Worm (Caenorhabditis elegans) whole organism, late embryonic: ENCODE data around the gene nas-15.

ENCODE experiments used
- C08G9.2 ChIP-seq: sonication (generic microtip); optimal IDR thresholded peaks from 2 replicates; lab custom pipeline; 2016; ENCODE audit warnings: mild to moderate bottlenecking, missing genetic modification characterization, moderate library complexity, missing compliant biosample characterization
- C38D4.7 ChIP-seq: fragments of 200-800 bp; sonication (Bioruptor generic); optimal IDR thresholded peaks from 2 replicates; lab custom pipeline; 2018; ENCODE audit warnings: mild to moderate bottlenecking, missing genetic modification characterization, moderate library complexity, missing compliant biosample characterization
- F13H6.1 ChIP-seq: sonication (generic microtip); optimal IDR thresholded peaks from 2 replicates; lab custom pipeline; 2016; ENCODE audit warnings: missing genetic modification characterization, missing compliant biosample characterization
- T23F11.4 ChIP-seq: fragments of 200-800 bp; sonication (Bioruptor generic); optimal IDR thresholded peaks from 2 replicates; lab custom pipeline; 2018; ENCODE audit warnings: mild to moderate bottlenecking, missing genetic modification characterization, missing compliant biosample characterization
- ahr-1 ChIP-seq: sonication (generic microtip); optimal IDR thresholded peaks from 2 replicates; lab custom pipeline; 2016; ENCODE audit warnings: missing genetic modification characterization, missing compliant biosample characterization
- ama-1 ChIP-seq: fragments of 150-350 bp; optimal IDR thresholded peaks from 2 replicates; lab custom pipeline; 2014
- ceh-18 ChIP-seq: sonication (generic microtip); optimal IDR thresholded peaks from 2 replicates; lab custom pipeline; 2016; ENCODE audit warnings: missing genetic modification characterization, missing compliant biosample characterization
- ceh-19 ChIP-seq: fragments of 200-800 bp; sonication (Bioruptor generic); optimal IDR thresholded peaks from 2 replicates; lab custom pipeline; 2018; ENCODE audit warnings: mild to moderate bottlenecking, missing genetic modification characterization, missing compliant biosample characterization
- ceh-22 ChIP-seq: sonication (generic microtip); optimal IDR thresholded peaks from 2 replicates; lab custom pipeline; 2017; ENCODE audit warnings: missing biosample characterization, missing genetic modification characterization
- ceh-24 ChIP-seq: sonication (generic microtip); optimal IDR thresholded peaks from 2 replicates; lab custom pipeline; 2016; ENCODE audit warnings: mild to moderate bottlenecking, missing genetic modification characterization, missing compliant biosample characterization
- ceh-30 ChIP-seq: fragments of 150-350 bp; optimal IDR thresholded peaks from 2 replicates; lab custom pipeline; 2014; ENCODE audit warnings: missing biosample characterization, missing genetic modification characterization
- ceh-34 ChIP-seq: sonication (generic microtip); optimal IDR thresholded peaks from 2 replicates; lab custom pipeline; 2016; ENCODE audit warnings: mild to moderate bottlenecking, missing genetic modification characterization, missing compliant biosample characterization
- ceh-6 ChIP-seq: fragments of 200-800 bp; sonication (Bioruptor generic); optimal IDR thresholded peaks from 2 replicates; lab custom pipeline; 2018; ENCODE audit warnings: mild to moderate bottlenecking, missing genetic modification characterization, missing compliant biosample characterization
- dmd-4 ChIP-seq: sonication (generic microtip); optimal IDR thresholded peaks from 2 replicates; lab custom pipeline; 2016; ENCODE audit warnings: borderline replicate concordance, missing genetic modification characterization, missing compliant biosample characterization
- dve-1 ChIP-seq: sonication (generic microtip); optimal IDR thresholded peaks from 2 replicates; lab custom pipeline; 2017; ENCODE audit warnings: antibody characterized with exemption, mild to moderate bottlenecking, missing genetic modification characterization, missing compliant biosample characterization
- elt-2 ChIP-seq: sonication (generic microtip); optimal IDR thresholded peaks from 2 replicates; lab custom pipeline; 2016; ENCODE audit warnings: missing genetic modification reagents, missing genetic modification characterization, missing compliant biosample characterization
- ets-4 ChIP-seq: sonication (generic microtip); optimal IDR thresholded peaks from 2 replicates; lab custom pipeline; 2016; ENCODE audit warnings: missing genetic modification characterization, missing compliant biosample characterization
- eyg-1 ChIP-seq: sonication (generic microtip); optimal IDR thresholded peaks from 2 replicates; lab custom pipeline; 2016; ENCODE audit warnings: missing genotype, missing genetic modification characterization, missing compliant biosample characterization
- fax-1 ChIP-seq: sonication (generic microtip); optimal IDR thresholded peaks from 2 replicates; lab custom pipeline; 2016; ENCODE audit warnings: missing genotype, missing genetic modification characterization, missing compliant biosample characterization
- fkh-10 ChIP-seq: fragments of 150-350 bp; optimal IDR thresholded peaks from 2 replicates; lab custom pipeline; 2014; ENCODE audit warnings: missing biosample characterization, missing genetic modification reagents, missing genetic modification characterization
- gmeb-2 ChIP-seq: sonication (generic microtip); optimal IDR thresholded peaks from 2 replicates; lab custom pipeline; 2016; ENCODE audit warnings: missing genetic modification characterization, inconsistent platforms, missing compliant biosample characterization
- hlh-13 ChIP-seq: fragments of 200-800 bp; sonication (Bioruptor generic); optimal IDR thresholded peaks from 2 replicates; lab custom pipeline; 2018; ENCODE audit warnings: mild to moderate bottlenecking, missing genetic modification characterization, missing compliant biosample characterization
- hlh-6 ChIP-seq: sonication (generic microtip); optimal IDR thresholded peaks from 2 replicates; lab custom pipeline; 2016; ENCODE audit warnings: missing genotype, missing genetic modification characterization, missing compliant biosample characterization
- hlh-8 ChIP-seq: sonication (generic microtip); optimal IDR thresholded peaks from 2 replicates; lab custom pipeline; 2016; ENCODE audit warnings: missing genotype, missing genetic modification characterization, missing compliant biosample characterization
- lim-6 ChIP-seq: sonication (generic microtip); optimal IDR thresholded peaks from 2 replicates; lab custom pipeline; 2016; ENCODE audit warnings: missing genetic modification characterization, missing compliant biosample characterization
- lin-11 ChIP-seq: fragments of 200-800 bp; sonication (Bioruptor generic); optimal IDR thresholded peaks from 2 replicates; lab custom pipeline; 2018; ENCODE audit warnings: mild to moderate bottlenecking, missing genetic modification characterization, missing compliant biosample characterization
- nhr-11 ChIP-seq: fragments of 150-350 bp; optimal IDR thresholded peaks from 2 replicates; lab custom pipeline; 2014; ENCODE audit warnings: missing biosample characterization, missing genetic modification characterization
- nhr-232 ChIP-seq: sonication (generic microtip); optimal IDR thresholded peaks from 2 replicates; lab custom pipeline; 2016; ENCODE audit warnings: missing genetic modification characterization, missing compliant biosample characterization
- npax-4 ChIP-seq: sonication (generic microtip); optimal IDR thresholded peaks from 2 replicates; lab custom pipeline; 2016; ENCODE audit warnings: missing genetic modification characterization, missing compliant biosample characterization
- pat-9 ChIP-seq: fragments of 200-800 bp; sonication (Bioruptor generic); optimal IDR thresholded peaks from 2 replicates; lab custom pipeline; 2018; ENCODE audit warnings: mild to moderate bottlenecking, missing genetic modification characterization, moderate library complexity, missing compliant biosample characterization
- pax-1 ChIP-seq: fragments of 150-350 bp; optimal IDR thresholded peaks from 2 replicates; lab custom pipeline; 2014; ENCODE audit warnings: missing biosample characterization, missing genetic modification characterization
- pha-2 ChIP-seq: sonication (generic microtip); optimal IDR thresholded peaks from 2 replicates; lab custom pipeline; 2017; ENCODE audit warnings: mild to moderate bottlenecking, missing genetic modification characterization, missing compliant biosample characterization
- pros-1 ChIP-seq: fragments of 150-350 bp; optimal IDR thresholded peaks from 2 replicates; lab custom pipeline; 2014; ENCODE audit warnings: missing biosample characterization, missing genetic modification reagents, missing genetic modification characterization
- ref-2 ChIP-seq: sonication (generic microtip); optimal IDR thresholded peaks from 2 replicates; lab custom pipeline; 2016; ENCODE audit warnings: missing genetic modification characterization, missing compliant biosample characterization
- tbx-2 ChIP-seq: sonication (generic microtip); optimal IDR thresholded peaks from 2 replicates; lab custom pipeline; 2016; ENCODE audit warnings: missing genetic modification characterization, missing compliant biosample characterization
- ttx-3 ChIP-seq: sonication (generic microtip); optimal IDR thresholded peaks from 2 replicates; lab custom pipeline; 2016; ENCODE audit warnings: missing genetic modification reagents, missing genetic modification characterization, missing compliant biosample characterization
- unc-3 ChIP-seq, 2 experiments: fragments of 200-800 bp in 1 of 2; sonication (Bioruptor generic) in 1 of 2; sonication (generic microtip) in 1 of 2; conservative IDR thresholded peaks in 1 of 2; optimal IDR thresholded peaks in 1 of 2; 2 replicates each; pipeline versions ENCODE4 v1.3.6 to Lab custom; 2016 to 2022; ENCODE audit warnings: missing compliant biosample characterization in 2 of 2, missing genetic modification characterization in 2 of 2, missing genetic modification reagents in 1 of 2
- unc-42 ChIP-seq: sonication (generic microtip); optimal IDR thresholded peaks from 2 replicates; lab custom pipeline; 2016; ENCODE audit warnings: missing genotype, missing genetic modification characterization, missing compliant biosample characterization
- unc-55 ChIP-seq: sonication (generic microtip); optimal IDR thresholded peaks from 2 replicates; lab custom pipeline; 2017; ENCODE audit warnings: missing biosample characterization, missing genetic modification reagents, missing genetic modification characterization
- zip-5 ChIP-seq: sonication (generic microtip); optimal IDR thresholded peaks from 2 replicates; lab custom pipeline; 2016; ENCODE audit warnings: missing genetic modification characterization, missing compliant biosample characterization
- ztf-16 ChIP-seq: sonication (generic microtip); optimal IDR thresholded peaks from 2 replicates; lab custom pipeline; 2017; ENCODE audit warnings: missing genetic modification characterization, missing compliant biosample characterization

nas-15 gene

ce11 chrX:806515-806914, 29.0 kb downstream of the nas-15 start (continued):
- peak; percentile 78 for TF ChIP-seq ceh-19 (GFP tag; lab: Kevin White, UChicago)
- TF ChIP-seq ets-4 (tag; lab: Kevin White, UChicago), result peak; percentile 66
- TF ChIP-seq ceh-24 (tag; lab: Kevin White, UChicago), result no peak
- no peak for TF ChIP-seq hlh-6 (tag; lab: Kevin White, UChicago)
- peak; percentile 67 for TF ChIP-seq hlh-8 (tag; lab: Kevin White, UChicago)
- peak; percentile 38 for TF ChIP-seq pat-9
- peak; percentile 96 for TF ChIP-seq unc-42
- TF ChIP-seq elt-2 (tag; lab: Kevin White, UChicago), result peak; percentile 87
- TF ChIP-seq nhr-232, result no peak
- peak; percentile 96 for TF ChIP-seq dve-1 (tag; lab: Kevin White, UChicago)
- peak; percentile 95 for TF ChIP-seq ceh-34 (tag; lab: Kevin White, UChicago)
- TF ChIP-seq ama-1 (lab: Kevin White, UChicago), result no peak
- TF ChIP-seq lim-6, result no peak
- peak; percentile 34 for TF ChIP-seq zip-5 (tag; lab: Kevin White, UChicago)
- peak; percentile 82 for TF ChIP-seq ceh-30 (tag; lab: Kevin White, UChicago)
- TF ChIP-seq ahr-1 (tag; lab: Kevin White, UChicago), result peak; percentile 68
- peak; percentile 66 for TF ChIP-seq unc-3 (GFP tag; conservative IDR thresholded peaks at IDR 0.05; lab: Robert Waterston, UW)
- peak; percentile 74 for TF ChIP-seq unc-3 (tag; optimal IDR thresholded peaks at IDR 0.05; lab: Kevin White, UChicago)
- no peak for TF ChIP-seq ceh-22 (tag; lab: Kevin White, UChicago)
- peak; percentile 40 for TF ChIP-seq ceh-6 (GFP tag; lab: Kevin White, UChicago)
- peak; percentile 97 for TF ChIP-seq ceh-18 (tag; lab: Kevin White, UChicago)
- peak; percentile 86 for TF ChIP-seq ztf-16
- TF ChIP-seq unc-55 (GFP tag; lab: Kevin White, UChicago), result peak; percentile 55
- peak; percentile 57 for TF ChIP-seq C08G9.2 (tag; lab: Kevin White, UChicago)
- peak; percentile 41 for TF ChIP-seq gmeb-2 (tag; lab: Kevin White, UChicago)
- TF ChIP-seq pros-1 (tag; lab: Kevin White, UChicago), result peak; percentile 80
- TF ChIP-seq, all 69 proteins: peak for 52

ce11 chrX:810694-811093, 33.2 kb downstream of the nas-15 start, which contains the start of gene F25E2.2:
F25E2.2 (minus strand) TSS chrX:810794.
- no peak for TF ChIP-seq dmd-4 (tag; lab: Kevin White, UChicago)
- TF ChIP-seq npax-4 (tag; lab: Kevin White, UChicago), result no peak
- TF ChIP-seq nhr-232, result no peak
- TF ChIP-seq fkh-10, result no peak
- TF ChIP-seq T23F11.4 (GFP tag; lab: Kevin White, UChicago), result no peak
- TF ChIP-seq C08G9.2 (tag; lab: Kevin White, UChicago), result no peak
- TF ChIP-seq ceh-6 (GFP tag; lab: Kevin White, UChicago), result no peak
- no peak for TF ChIP-seq ceh-30 (tag; lab: Kevin White, UChicago)
- no peak for TF ChIP-seq ama-1 (lab: Kevin White, UChicago)

- TF ChIP-seq ttx-3 (tag; lab: Kevin White, UChicago), result no peak
- TF ChIP-seq eyg-1 (tag; lab: Kevin White, UChicago), result no peak
- no peak for TF ChIP-seq pax-1 (tag; lab: Kevin White, UChicago)
- TF ChIP-seq unc-55 (GFP tag; lab: Kevin White, UChicago), result peak; percentile 7
- no peak for TF ChIP-seq T23F11.4 (GFP tag; lab: Kevin White, UChicago)
Measured at ce11 chrX:812264-812663, 34.7 kb downstream of the nas-15 start.

ce11 chrX:813063-813462, 35.5 kb downstream of the nas-15 start, which contains the start of gene F25E2.3:
F25E2.3 (minus strand) TSS chrX:813163.
- TF ChIP-seq elt-2 (tag; lab: Kevin White, UChicago) (no peak), npax-4 (tag; lab: Kevin White, UChicago) (no peak), ceh-24 (tag; lab: Kevin White, UChicago) (no peak), hlh-8 (tag; lab: Kevin White, UChicago) (no peak), C38D4.7 (GFP tag; lab: Kevin White, UChicago) (no peak), ceh-30 (tag; lab: Kevin White, UChicago) (no peak), hlh-13 (GFP tag; lab: Kevin White, UChicago) (no peak), nhr-11 (tag; lab: Kevin White, UChicago) (no peak), lin-11 (no peak), ceh-34 (tag; lab: Kevin White, UChicago) (no peak), fax-1 (tag; lab: Kevin White, UChicago) (no peak), ttx-3 (tag; lab: Kevin White, UChicago) (no peak), lim-6 (no peak), eyg-1 (tag; lab: Kevin White, UChicago) (no peak), pha-2 (tag; lab: Kevin White, UChicago) (no peak), ref-2 (tag; lab: Kevin White, UChicago) (no peak), tbx-2 (tag; lab: Kevin White, UChicago) (no peak), F13H6.1 (tag; lab: Kevin White, UChicago) (no peak), ceh-18 (tag; lab: Kevin White, UChicago) (no peak)
- TF ChIP-seq, all 69 proteins: peak for 0
